Fruit fly (Drosophila melanogaster): ENCODE data around the gene CG34241.

CG34241 gene

DNA sequence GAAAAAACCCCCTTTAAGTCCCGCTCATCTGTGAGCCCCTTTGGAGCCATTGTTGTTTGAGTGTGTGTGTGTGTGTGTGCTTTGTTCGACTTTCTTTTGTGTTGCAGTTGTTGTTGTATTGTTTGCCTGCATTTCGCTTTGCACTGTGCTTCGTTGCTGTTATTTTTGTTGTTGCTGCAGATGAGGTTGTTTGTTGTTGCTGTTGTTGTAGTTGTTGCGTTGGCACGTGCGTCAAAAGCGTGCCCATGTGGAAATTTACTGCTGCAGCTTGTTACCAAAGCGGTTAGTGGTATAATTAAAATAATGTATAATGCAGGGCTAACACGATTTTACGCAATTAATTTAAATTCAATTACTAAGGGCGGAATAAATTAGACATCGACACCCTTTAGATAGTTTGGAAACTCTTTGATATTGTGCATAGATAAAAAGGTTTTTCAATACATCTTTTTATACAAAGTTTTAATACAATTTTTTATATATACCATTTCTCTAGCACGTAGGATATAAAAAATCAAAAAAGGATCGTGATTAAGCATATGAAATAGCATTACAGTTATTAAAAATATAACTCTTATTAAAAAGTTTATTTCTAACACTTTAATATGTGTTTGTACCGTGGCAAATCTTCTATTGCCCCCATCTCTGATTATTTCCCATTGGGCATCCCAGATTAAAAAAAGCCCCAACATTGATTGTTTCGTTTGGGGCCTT lies 37.4 kb upstream of the CG34241 start (continued):
- no peak for TF ChIP-seq Usf (GFP tag; optimal IDR thresholded peaks at IDR 0.05)
- TF ChIP-seq CG2875 (GFP tag; optimal IDR thresholded peaks at IDR 0.05) = no peak
- no peak for TF ChIP-seq run (tag; optimal IDR thresholded peaks at IDR 0.05)
- TF ChIP-seq dmrt11E (tag; optimal IDR thresholded peaks at IDR 0.05) = no peak
- TF ChIP-seq Oli (tag; optimal IDR thresholded peaks at IDR 0.05) = peak; percentile 43
- TF ChIP-seq CG30431 (GFP tag; optimal IDR thresholded peaks at IDR 0.05) = no peak
- TF ChIP-seq toy (GFP tag; IDR thresholded peaks at IDR 0.05) = no peak
- no peak for TF ChIP-seq CG14014 (GFP tag; IDR thresholded peaks at IDR 0.05)
- no peak for TF ChIP-seq klu (GFP tag; IDR thresholded peaks at IDR 0.05)
- no peak for TF ChIP-seq slp2 (GFP tag; optimal IDR thresholded peaks at IDR 0.05)
- TF ChIP-seq eve (GFP tag; optimal IDR thresholded peaks at IDR 0.05) = peak in 1 of 2 experiments; percentile 47
- peak; percentile 31 for TF ChIP-seq Sox100B (GFP tag; optimal IDR thresholded peaks at IDR 0.05)
- TF ChIP-seq ato (GFP tag; IDR thresholded peaks at IDR 0.05; ENCODE audit: partially characterized antibody) = no peak
- no peak for TF ChIP-seq wdn (GFP tag; IDR thresholded peaks at IDR 0.05)
- no peak for TF ChIP-seq Scr (GFP tag; IDR thresholded peaks at IDR 0.05; ENCODE audit: partially characterized antibody)
- TF ChIP-seq lilli (GFP tag; optimal IDR thresholded peaks at IDR 0.05) = no peak
- no peak for TF ChIP-seq slou (GFP tag; optimal IDR thresholded peaks at IDR 0.05)
- peak; percentile 94 for TF ChIP-seq CG18262 (tag; optimal IDR thresholded peaks at IDR 0.05)
- no peak for TF ChIP-seq Dref (GFP tag; IDR thresholded peaks at IDR 0.05)
- TF ChIP-seq pum (GFP tag; optimal IDR thresholded peaks at IDR 0.05) = no peak
- TF ChIP-seq Ets65A (GFP tag) = no peak
- TF ChIP-seq CG18011 (GFP tag; optimal IDR thresholded peaks at IDR 0.05) = no peak
- TF ChIP-seq CG32772 (GFP tag; IDR thresholded peaks at IDR 0.05) = no peak
- TF ChIP-seq YL-1 (GFP tag; optimal IDR thresholded peaks at IDR 0.05) = no peak
- peak; percentile 99 for TF ChIP-seq CG4360 (GFP tag; IDR thresholded peaks at IDR 0.05)
- TF ChIP-seq gce (GFP tag; IDR thresholded peaks at IDR 0.05) = 0 out of 3 replicates have a peak, but pooled peaks have one; percentile 29
- TF ChIP-seq Vsx1 (GFP tag; optimal IDR thresholded peaks at IDR 0.05) = no peak
- TF ChIP-seq insv (GFP tag; optimal IDR thresholded peaks at IDR 0.05) = no peak
- no peak for TF ChIP-seq ftz-f1 (GFP tag; optimal IDR thresholded peaks at IDR 0.05)
- no peak for TF ChIP-seq hkb (optimal IDR thresholded peaks at IDR 0.05)
- TF ChIP-seq hkb (GFP tag; IDR thresholded peaks at IDR 0.05) = no peak
- TF ChIP-seq Fer3 (tag; optimal IDR thresholded peaks at IDR 0.05) = no peak
- peak; percentile 76 for TF ChIP-seq kni (GFP tag; optimal IDR thresholded peaks at IDR 0.05)
- peak; percentile 26 for TF ChIP-seq dmrt99B (tag; optimal IDR thresholded peaks at IDR 0.05)
- TF ChIP-seq CG7556 (GFP tag; optimal IDR thresholded peaks at IDR 0.05) = no peak
- no peak for TF ChIP-seq HLH3B (GFP tag; IDR thresholded peaks at IDR 0.05)
- no peak for TF ChIP-seq CG15479 (GFP tag; optimal IDR thresholded peaks at IDR 0.05)
- TF ChIP-seq CG34224 (GFP tag; IDR thresholded peaks at IDR 0.05; ENCODE audit: partially characterized antibody) = no peak
- TF ChIP-seq Ets97D (GFP tag; optimal IDR thresholded peaks at IDR 0.05) = no peak
- no peak for TF ChIP-seq Rfx (GFP tag; IDR thresholded peaks at IDR 0.05)
- no peak for TF ChIP-seq TFAM (GFP tag; optimal IDR thresholded peaks at IDR 0.05)
- TF ChIP-seq emc (GFP tag; optimal IDR thresholded peaks at IDR 0.05) = no peak
- no peak for TF ChIP-seq cad (GFP tag; optimal IDR thresholded peaks at IDR 0.05)
- TF ChIP-seq CG2120 (GFP tag; optimal IDR thresholded peaks at IDR 0.05) = no peak
- TF ChIP-seq CG6654 (GFP tag; optimal IDR thresholded peaks at IDR 0.05) = no peak
- no peak for TF ChIP-seq al (GFP tag; IDR thresholded peaks at IDR 0.05)
- TF ChIP-seq NfI (GFP tag; optimal IDR thresholded peaks at IDR 0.05) = no peak
- TF ChIP-seq caup (GFP tag; optimal IDR thresholded peaks at IDR 0.05; ENCODE audit: severe bottlenecking) = no peak
- TF ChIP-seq CG30403 (GFP tag; optimal IDR thresholded peaks at IDR 0.05) = no peak
- no peak for TF ChIP-seq twi (tag; optimal IDR thresholded peaks at IDR 0.05)
- TF ChIP-seq CG13775 (GFP tag; optimal IDR thresholded peaks at IDR 0.05) = no peak
